Fruit fly (Drosophila melanogaster) Kc167 (cell line): ENCODE data around the gene CG43680.

Experiments
- Sin3A ChIP-seq: fragments of >200 bp; optimal IDR thresholded peaks from 2 replicates; lab custom pipeline; 2018; ENCODE audit warnings: missing external identifiers
- h ChIP-seq: fragments of >200 bp; optimal IDR thresholded peaks from 3 replicates; lab custom pipeline; 2018; ENCODE audit warnings: missing external identifiers
- insv ChIP-seq: fragments of >200 bp; optimal IDR thresholded peaks from 3 replicates; lab custom pipeline; 2018; ENCODE audit warnings: missing external identifiers
- psq ChIP-seq: fragments of >200 bp; optimal IDR thresholded peaks from 2 replicates; lab custom pipeline; 2017; ENCODE audit warnings: missing external identifiers

DNA sequence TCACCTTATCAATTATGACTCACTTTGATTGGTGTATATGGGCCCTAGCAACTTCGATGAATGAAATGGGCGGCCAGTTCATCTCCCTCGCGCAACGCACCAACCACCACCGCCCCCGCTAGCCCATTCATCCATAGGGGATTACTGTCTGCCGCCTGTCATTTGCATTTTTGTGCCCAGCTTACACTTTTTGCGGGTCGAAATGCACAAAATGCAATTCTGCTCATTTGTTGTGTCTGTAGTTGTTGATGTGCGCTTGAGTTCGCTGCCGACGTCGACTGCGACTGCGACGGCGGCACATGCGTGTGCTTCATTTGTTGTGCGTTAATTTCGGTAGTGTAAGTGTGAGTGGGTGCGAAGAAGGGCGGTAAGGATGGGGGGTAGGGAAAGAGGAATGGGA, 47.8 kb upstream of the CG43680 start:
- TF ChIP-seq insv (lab: Kevin White, UChicago) (no peak), h (lab: Kevin White, UChicago) (no peak), psq (lab: Kevin White, UChicago) (no peak), Sin3A (lab: Kevin White, UChicago) (no peak)
